Worm (Caenorhabditis elegans) whole organism, L1 larva: ENCODE results near the gene sod-1.

ENCODE experiments used
- Y116A8C.19 ChIP-seq: sonication (generic microtip); optimal IDR thresholded peaks from 2 replicates; lab custom pipeline; 2016; ENCODE audit warnings: missing compliant biosample characterization, missing genetic modification characterization, borderline replicate concordance
- aha-1 ChIP-seq: fragments of 150-350 bp; optimal IDR thresholded peaks from 2 replicates; lab custom pipeline; 2014; ENCODE audit warnings: missing biosample characterization, missing genetic modification characterization
- aly-2 ChIP-seq: fragments of 150-350 bp; optimal IDR thresholded peaks from 2 replicates; lab custom pipeline; 2014; ENCODE audit warnings: missing biosample characterization, missing genetic modification characterization
- ama-1 ChIP-seq: fragments of 150-350 bp; optimal IDR thresholded peaks from 2 replicates; lab custom pipeline; 2014
- ceh-63 ChIP-seq: fragments of 200-800 bp; sonication (Bioruptor generic); optimal IDR thresholded peaks from 2 replicates; lab custom pipeline; 2018; ENCODE audit warnings: mild to moderate bottlenecking, missing genetic modification characterization, missing compliant biosample characterization
- ceh-90 ChIP-seq: sonication (generic microtip); optimal IDR thresholded peaks from 2 replicates; lab custom pipeline; 2016; ENCODE audit warnings: missing genetic modification characterization, missing compliant biosample characterization
- ces-1 ChIP-seq: fragments of 150-350 bp; optimal IDR thresholded peaks from 2 replicates; lab custom pipeline; 2014; ENCODE audit warnings: missing biosample characterization, missing genetic modification reagents, missing genetic modification characterization
- dsc-1 ChIP-seq: sonication (generic microtip); optimal IDR thresholded peaks from 2 replicates; lab custom pipeline; 2016; ENCODE audit warnings: mild to moderate bottlenecking, missing genetic modification characterization, missing compliant biosample characterization
- efl-1 ChIP-seq, 4 experiments: fragments of 150-350 bp; optimal IDR thresholded peaks in 3 of 4; peaks in 1 of 4; 1 replicate in 1 of 4; 2 replicates in 3 of 4; lab custom pipeline; 2014; ENCODE audit warnings: missing biosample characterization in 2 of 4, missing genetic modification characterization in 2 of 4, missing genetic modification reagents in 2 of 4
- egl-13 ChIP-seq: sonication (generic microtip); optimal IDR thresholded peaks from 2 replicates; lab custom pipeline; 2016; ENCODE audit warnings: missing genotype, missing genetic modification reagents, missing genetic modification characterization, missing compliant biosample characterization
- egl-27 ChIP-seq, 2 experiments: fragments of 150-350 bp in 1 of 2; sonication (generic microtip); optimal IDR thresholded peaks; 3 replicates each; lab custom pipeline; 2017 to 2018; ENCODE audit warnings: missing biosample characterization in 2 of 2, missing genetic modification characterization in 2 of 2, missing genetic modification reagents in 2 of 2
- elt-3 ChIP-seq, 6 experiments: fragments of 150-350 bp in 1 of 6; sonication (generic microtip); optimal IDR thresholded peaks; 2 replicates each; lab custom pipeline; 2017 to 2018; ENCODE audit warnings: missing biosample characterization in 6 of 6, missing genetic modification characterization in 6 of 6, inconsistent platforms in 1 of 6
- ets-5 ChIP-seq: fragments of 200-800 bp; sonication (Bioruptor generic); IDR thresholded peaks from 2 replicates; pipeline ENCODE4 v1.3.6; 2022; ENCODE audit warnings: missing genetic modification characterization, missing compliant biosample characterization
- fkh-10 ChIP-seq: sonication (generic microtip); optimal IDR thresholded peaks from 2 replicates; lab custom pipeline; 2017; ENCODE audit warnings: missing biosample characterization, missing genetic modification reagents, missing genetic modification characterization
- fkh-8 ChIP-seq: sonication (generic microtip); optimal IDR thresholded peaks from 2 replicates; lab custom pipeline; 2016; ENCODE audit warnings: mild to moderate bottlenecking, missing genetic modification characterization, missing compliant biosample characterization
- grh-1 ChIP-seq: fragments of 200-800 bp; sonication (Bioruptor generic); IDR thresholded peaks from 2 replicates; pipeline ENCODE4 v1.3.6; 2022; ENCODE audit warnings: missing genetic modification reagents, missing genetic modification characterization, missing compliant biosample characterization
- hpl-2 ChIP-seq: fragments of 150-350 bp; optimal IDR thresholded peaks from 2 replicates; lab custom pipeline; 2014; ENCODE audit warnings: missing biosample characterization, missing genetic modification reagents, missing genetic modification characterization
- irx-1 ChIP-seq: sonication (generic microtip); optimal IDR thresholded peaks from 2 replicates; lab custom pipeline; 2016; ENCODE audit warnings: missing genetic modification characterization, missing compliant biosample characterization
- lin-15B ChIP-seq: fragments of 150-350 bp; sonication (generic microtip); optimal IDR thresholded peaks from 3 replicates; lab custom pipeline; 2014; ENCODE audit warnings: missing biosample characterization, missing genetic modification characterization
- lin-39 ChIP-seq: fragments of 150-350 bp; optimal IDR thresholded peaks from 2 replicates; lab custom pipeline; 2014; ENCODE audit warnings: missing biosample characterization, missing genetic modification reagents, missing genetic modification characterization
- lir-3 ChIP-seq: sonication (generic microtip); optimal IDR thresholded peaks from 2 replicates; lab custom pipeline; 2016; ENCODE audit warnings: mild to moderate bottlenecking, missing genetic modification characterization, moderate library complexity, missing compliant biosample characterization; ENCODE audit not compliant: poor library complexity
- mab-9 ChIP-seq: fragments of 200-800 bp; sonication (Bioruptor generic); IDR thresholded peaks from 2 replicates; pipeline ENCODE4 v1.3.6; 2022; ENCODE audit warnings: missing genetic modification reagents, missing genetic modification characterization, missing compliant biosample characterization
- nhr-19 ChIP-seq: fragments of 200-800 bp; sonication (Bioruptor generic); conservative IDR thresholded peaks from 2 replicates; pipeline ENCODE4 v1.3.6; 2022; ENCODE audit warnings: missing genetic modification characterization, missing compliant biosample characterization
- nhr-20 ChIP-seq: sonication (generic microtip); optimal IDR thresholded peaks from 2 replicates; lab custom pipeline; 2016; ENCODE audit warnings: mild to moderate bottlenecking, missing genetic modification characterization, missing compliant biosample characterization
- nhr-28 ChIP-seq: fragments of 150-350 bp; optimal IDR thresholded peaks from 2 replicates; lab custom pipeline; 2014; ENCODE audit warnings: missing biosample characterization, missing genetic modification characterization
- nhr-71 ChIP-seq: sonication (generic microtip); optimal IDR thresholded peaks from 2 replicates; lab custom pipeline; 2016; ENCODE audit warnings: mild to moderate bottlenecking, missing genetic modification characterization, moderate library complexity, missing compliant biosample characterization
- nhr-76 ChIP-seq: sonication (generic microtip); optimal IDR thresholded peaks from 2 replicates; lab custom pipeline; 2017; ENCODE audit warnings: missing biosample characterization, missing genetic modification characterization
- nhr-77 ChIP-seq: fragments of 150-350 bp; optimal IDR thresholded peaks from 2 replicates; lab custom pipeline; 2014; ENCODE audit warnings: missing biosample characterization, missing genetic modification characterization
- pax-3 ChIP-seq: fragments of 200-800 bp; sonication (Bioruptor generic); optimal IDR thresholded peaks from 2 replicates; lab custom pipeline; 2018; ENCODE audit warnings: mild to moderate bottlenecking, missing genetic modification characterization, moderate library complexity, missing compliant biosample characterization
- rnt-1 ChIP-seq: sonication (generic microtip); optimal IDR thresholded peaks from 2 replicates; lab custom pipeline; 2016; ENCODE audit warnings: mild to moderate bottlenecking, missing genetic modification characterization, moderate library complexity, missing compliant biosample characterization
- snu-23 ChIP-seq: sonication (generic microtip); optimal IDR thresholded peaks from 2 replicates; lab custom pipeline; 2016; ENCODE audit warnings: missing genetic modification characterization, missing compliant biosample characterization
- sptf-1 ChIP-seq: fragments of 150-350 bp; optimal IDR thresholded peaks from 2 replicates; lab custom pipeline; 2014; ENCODE audit warnings: missing biosample characterization, missing genetic modification characterization
- sup-37 ChIP-seq: fragments of 200-800 bp; sonication (Bioruptor generic); optimal IDR thresholded peaks from 2 replicates; lab custom pipeline; 2018; ENCODE audit warnings: mild to moderate bottlenecking, missing genetic modification characterization, missing compliant biosample characterization
- tbx-2 ChIP-seq: sonication (generic microtip); optimal IDR thresholded peaks from 2 replicates; lab custom pipeline; 2016; ENCODE audit warnings: missing genetic modification characterization, missing compliant biosample characterization
- tlp-1 ChIP-seq: fragments of 150-350 bp; optimal IDR thresholded peaks from 2 replicates; lab custom pipeline; 2014; ENCODE audit warnings: missing biosample characterization, missing genetic modification characterization
- unc-130 ChIP-seq: fragments of 150-350 bp; optimal IDR thresholded peaks from 2 replicates; lab custom pipeline; 2017; ENCODE audit warnings: missing biosample characterization, missing genetic modification characterization, inconsistent platforms
- unc-30 ChIP-seq: sonication (generic microtip); optimal IDR thresholded peaks from 2 replicates; lab custom pipeline; 2017; ENCODE audit warnings: missing biosample characterization, missing genetic modification characterization
- unc-62 ChIP-seq: fragments of 150-350 bp; optimal IDR thresholded peaks from 2 replicates; lab custom pipeline; 2014; ENCODE audit warnings: missing biosample characterization, missing genetic modification reagents, missing genetic modification characterization
- unc-98 ChIP-seq: fragments of 200-800 bp; sonication (Bioruptor generic); IDR thresholded peaks from 2 replicates; pipeline ENCODE4 v1.3.6; 2022; ENCODE audit warnings: missing genetic modification characterization, missing compliant biosample characterization
- zag-1 ChIP-seq: fragments of 150-350 bp; optimal IDR thresholded peaks from 2 replicates; lab custom pipeline; 2014; ENCODE audit warnings: missing biosample characterization, missing genetic modification characterization
- zip-4 ChIP-seq: fragments of 200-800 bp; sonication (Bioruptor generic); optimal IDR thresholded peaks from 2 replicates; lab custom pipeline; 2018; ENCODE audit warnings: mild to moderate bottlenecking, missing genetic modification characterization, moderate library complexity, missing compliant biosample characterization
- ztf-4 ChIP-seq: fragments of 150-350 bp; optimal IDR thresholded peaks from 2 replicates; lab custom pipeline; 2014; ENCODE audit warnings: missing biosample characterization, missing genetic modification characterization

The sod-1 gene

ce11 chrII:6926488-6926887 lies 47.2 kb downstream of the sod-1 start (continued):
- TF ChIP-seq lin-15B (tag; lab: Kevin White, UChicago): no peak
- TF ChIP-seq lir-3 (tag; lab: Kevin White, UChicago): no peak
- no peak for TF ChIP-seq zip-4
- TF ChIP-seq pax-3 (tag; lab: Kevin White, UChicago): no peak
- peak; percentile 79 for TF ChIP-seq fkh-8 (tag; lab: Kevin White, UChicago)
- peak; percentile 59 for TF ChIP-seq fkh-10 (GFP tag; lab: Kevin White, UChicago)
- peak in 1 of 2 experiments; percentile 36 for TF ChIP-seq egl-27 (tag; optimal IDR thresholded peaks at IDR 0.05; lab: Kevin White, UChicago)
- TF ChIP-seq snu-23 (GFP tag; lab: Kevin White, UChicago): peak; percentile 77
- TF ChIP-seq irx-1 (tag; lab: Kevin White, UChicago): no peak
- peak; percentile 50 for TF ChIP-seq tbx-2 (tag; lab: Kevin White, UChicago)
- TF ChIP-seq ama-1 (lab: Kevin White, UChicago): peak; percentile 21
- TF ChIP-seq elt-3 (tag; optimal IDR thresholded peaks at IDR 0.05; lab: Kevin White, UChicago): peak in 2 of 6 experiments; percentile 33 to 44
- TF ChIP-seq Y116A8C.19: no peak
- TF ChIP-seq zag-1: no peak
- no peak for TF ChIP-seq unc-30 (tag; lab: Kevin White, UChicago)
- TF ChIP-seq efl-1 (optimal IDR thresholded peaks at IDR 0.05; lab: Kevin White, UChicago): peak; percentile 59 to 74
- peak; percentile 39 to 93 for TF ChIP-seq efl-1 (GFP tag; optimal IDR thresholded peaks at IDR 0.05 in 1 of 2; lab: Kevin White, UChicago)
- no peak for TF ChIP-seq dsc-1 (tag; lab: Kevin White, UChicago)
- TF ChIP-seq sptf-1 (tag; lab: Kevin White, UChicago): no peak
- no peak for TF ChIP-seq nhr-76 (tag; lab: Kevin White, UChicago)
- TF ChIP-seq unc-130 (tag; lab: Kevin White, UChicago): peak; percentile 34
- no peak for TF ChIP-seq ztf-4 (tag; lab: Kevin White, UChicago)
- TF ChIP-seq nhr-77: peak; percentile 56
- TF ChIP-seq grh-1 (GFP tag; lab: Robert Waterston, UW): no peak

DNA sequence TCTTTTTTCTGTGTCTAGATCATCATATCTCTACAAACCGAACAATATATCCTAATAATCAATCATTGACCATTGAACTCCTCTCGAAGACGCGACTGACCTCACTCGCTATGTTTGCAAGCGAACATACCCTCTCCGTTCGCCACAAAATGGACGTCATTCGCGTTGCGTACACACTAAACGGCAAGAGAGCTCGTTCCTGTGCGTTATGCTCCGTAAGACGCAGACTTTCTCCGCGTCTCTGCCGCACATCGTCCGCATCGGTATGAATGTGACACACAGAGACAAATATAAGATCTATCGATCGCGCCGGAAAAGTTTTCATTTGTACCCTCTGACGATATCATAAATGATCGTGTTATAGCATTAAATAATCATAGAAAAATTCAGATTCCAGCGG lies 47.6 kb downstream of the sod-1 start:
- no peak for TF ChIP-seq unc-62 (GFP tag; lab: Kevin White, UChicago)
- TF ChIP-seq tlp-1 (tag; lab: Kevin White, UChicago): no peak
- no peak for TF ChIP-seq ceh-63
- no peak for TF ChIP-seq tbx-2 (tag; lab: Kevin White, UChicago)
- TF ChIP-seq nhr-28 (tag; lab: Kevin White, UChicago): no peak
- TF ChIP-seq snu-23 (GFP tag; lab: Kevin White, UChicago): no peak
- no peak for TF ChIP-seq efl-1 (optimal IDR thresholded peaks at IDR 0.05; lab: Kevin White, UChicago)
- TF ChIP-seq efl-1 (GFP tag; optimal IDR thresholded peaks at IDR 0.05 in 1 of 2; lab: Kevin White, UChicago): no peak
- TF ChIP-seq ama-1 (lab: Kevin White, UChicago): no peak
- no peak for TF ChIP-seq egl-13 (tag; lab: Kevin White, UChicago)
- no peak for TF ChIP-seq unc-98 (GFP tag; lab: Robert Waterston, UW)
- TF ChIP-seq ceh-90: no peak

DNA sequence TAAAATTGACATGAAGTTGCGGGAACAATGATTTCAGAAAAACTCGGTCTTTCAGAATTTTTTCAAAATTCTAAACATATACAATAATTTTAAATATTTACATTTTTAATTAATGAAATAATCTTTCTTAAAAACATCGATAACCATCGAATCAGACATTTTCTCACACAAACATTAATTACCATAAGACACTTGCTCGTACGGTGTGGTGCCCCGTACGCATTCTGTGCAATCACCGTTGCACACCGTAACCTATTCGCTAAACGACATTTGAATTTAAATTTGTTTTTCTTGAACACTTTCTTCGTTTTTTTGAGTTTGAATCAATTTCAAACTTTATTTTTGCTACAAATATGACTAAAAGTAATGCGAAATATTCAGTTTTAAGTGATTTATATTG lies 49.9 kb downstream of the sod-1 start:
- TF ChIP-seq Y116A8C.19 (no peak), ztf-4 (tag; lab: Kevin White, UChicago) (no peak), hpl-2 (GFP tag; lab: Kevin White, UChicago) (no peak), rnt-1 (tag; lab: Kevin White, UChicago) (no peak), lin-15B (tag; lab: Kevin White, UChicago) (no peak), nhr-20 (tag; lab: Kevin White, UChicago) (no peak), aha-1 (tag; lab: Kevin White, UChicago) (no peak), nhr-19 (GFP tag; lab: Robert Waterston, UW) (no peak), ets-5 (GFP tag; lab: Robert Waterston, UW) (no peak), lin-39 (no peak), unc-62 (GFP tag; lab: Kevin White, UChicago) (no peak), lir-3 (tag; lab: Kevin White, UChicago) (no peak), zip-4 (no peak), ces-1 (GFP tag; lab: Kevin White, UChicago) (no peak), mab-9 (GFP tag; lab: Robert Waterston, UW) (no peak), aly-2 (tag; lab: Kevin White, UChicago) (no peak), sup-37 (no peak), nhr-71 (tag; lab: Kevin White, UChicago) (no peak)
- TF ChIP-seq, all 84 proteins: peak for 0
